Fruit fly (Drosophila melanogaster) whole organism, pupa: Measurements from ENCODE around the gene Scox.

Experiments
- CG10348 ChIP-seq: fragments of 200-800 bp; sonication (Bioruptor generic); IDR thresholded peaks from 2 replicates; pipeline ENCODE4 v1.3.6; 2022; ENCODE audit warnings: missing biosample characterization, missing genetic modification characterization
- CG12605 ChIP-seq: fragments of 200-800 bp; sonication (Bioruptor generic); IDR thresholded peaks from 2 replicates; pipeline ENCODE4 v1.3.6; 2022; ENCODE audit warnings: missing biosample characterization, missing genetic modification characterization
- CG13204 ChIP-seq: fragments of 200-800 bp; sonication (Bioruptor generic); optimal IDR thresholded peaks from 2 replicates; lab custom pipeline; 2018; ENCODE audit warnings: missing biosample characterization, mild to moderate bottlenecking, missing genetic modification characterization, moderate library complexity
- CG14655 ChIP-seq: fragments of 200-800 bp; sonication (Bioruptor generic); optimal IDR thresholded peaks from 3 replicates; lab custom pipeline; 2017; ENCODE audit warnings: mild to moderate bottlenecking, missing biosample characterization, missing genetic modification reagents, missing genetic modification characterization
- CG15710 ChIP-seq: fragments of 200-800 bp; sonication (Bioruptor generic); optimal IDR thresholded peaks from 2 replicates; lab custom pipeline; 2018; ENCODE audit warnings: missing biosample characterization, mild to moderate bottlenecking, missing genetic modification characterization, moderate library complexity
- CG17806 ChIP-seq: fragments of 200-800 bp; sonication (Bioruptor generic); optimal IDR thresholded peaks from 2 replicates; lab custom pipeline; 2018; ENCODE audit warnings: missing biosample characterization, mild to moderate bottlenecking, missing genetic modification characterization, moderate library complexity
- CG32121 ChIP-seq: fragments of 200-800 bp; sonication (Bioruptor generic); IDR thresholded peaks from 2 replicates; pipeline ENCODE4 v1.3.6; 2022; ENCODE audit warnings: missing biosample characterization, missing genetic modification characterization
- CG34367 ChIP-seq: fragments of 200-800 bp; sonication (Bioruptor generic); optimal IDR thresholded peaks from 2 replicates; lab custom pipeline; 2018; ENCODE audit warnings: missing biosample characterization, mild to moderate bottlenecking, missing genetic modification characterization
- CG4496 ChIP-seq: fragments of 200-800 bp; sonication (Bioruptor generic); IDR thresholded peaks from 3 replicates; pipeline ENCODE4 v1.3.6; 2022; ENCODE audit warnings: missing biosample characterization, missing genetic modification characterization
- CG8159 ChIP-seq: fragments of 200-800 bp; sonication (Bioruptor generic); optimal IDR thresholded peaks from 3 replicates; lab custom pipeline; 2018; ENCODE audit warnings: missing biosample characterization, mild to moderate bottlenecking, missing genetic modification characterization, moderate library complexity
- CG8301 ChIP-seq: fragments of 200-800 bp; sonication (Bioruptor generic); optimal IDR thresholded peaks from 2 replicates; lab custom pipeline; 2018; ENCODE audit warnings: missing biosample characterization, mild to moderate bottlenecking, missing genetic modification characterization
- CG9948 ChIP-seq: fragments of 200-800 bp; sonication (Bioruptor generic); optimal IDR thresholded peaks from 2 replicates; lab custom pipeline; 2018; ENCODE audit warnings: missing biosample characterization, mild to moderate bottlenecking, missing genetic modification characterization, moderate library complexity
- D1 ChIP-seq: fragments of 200-800 bp; sonication (Bioruptor generic); optimal IDR thresholded peaks from 2 replicates; lab custom pipeline; 2018; ENCODE audit warnings: missing biosample characterization, mild to moderate bottlenecking, missing genetic modification characterization, moderate library complexity
- EcR ChIP-seq: fragments of 200-800 bp; sonication (Bioruptor generic); optimal IDR thresholded peaks from 3 replicates; lab custom pipeline; 2019; ENCODE audit warnings: missing biosample characterization, missing genetic modification characterization, mild to moderate bottlenecking, moderate library complexity, missing genetic modification reagents
- Ets98B ChIP-seq: fragments of 200-800 bp; sonication (Bioruptor generic); IDR thresholded peaks from 2 replicates; pipeline ENCODE4 v1.3.6; 2022; ENCODE audit warnings: missing biosample characterization, missing genetic modification characterization
- Pif1A ChIP-seq: fragments of 200-800 bp; sonication (Bioruptor generic); optimal IDR thresholded peaks from 3 replicates; lab custom pipeline; 2016; ENCODE audit warnings: missing biosample characterization, missing genetic modification characterization
- Pif1B ChIP-seq: fragments of 200-800 bp; sonication (Bioruptor generic); optimal IDR thresholded peaks from 3 replicates; lab custom pipeline; 2016; ENCODE audit warnings: missing biosample characterization, missing genetic modification characterization
- Snoo ChIP-seq: fragments of 200-800 bp; sonication (Bioruptor generic); optimal IDR thresholded peaks from 3 replicates; lab custom pipeline; 2017; ENCODE audit warnings: missing biosample characterization, mild to moderate bottlenecking, missing genetic modification characterization, inconsistent platforms
- fd96Ca ChIP-seq: fragments of 200-800 bp; sonication (Bioruptor generic); IDR thresholded peaks from 3 replicates; pipeline ENCODE4 v1.3.6; 2022; ENCODE audit warnings: missing biosample characterization, missing genetic modification characterization
- gl ChIP-seq: fragments of 200-800 bp; sonication (Bioruptor generic); optimal IDR thresholded peaks from 2 replicates; lab custom pipeline; 2018; ENCODE audit warnings: missing biosample characterization, mild to moderate bottlenecking, missing genetic modification characterization
- rn ChIP-seq: fragments of 200-800 bp; sonication (Bioruptor generic); IDR thresholded peaks from 2 replicates; pipeline ENCODE4 v1.3.6; 2022; ENCODE audit warnings: missing biosample characterization, missing genetic modification characterization

Gene Scox

DNA sequence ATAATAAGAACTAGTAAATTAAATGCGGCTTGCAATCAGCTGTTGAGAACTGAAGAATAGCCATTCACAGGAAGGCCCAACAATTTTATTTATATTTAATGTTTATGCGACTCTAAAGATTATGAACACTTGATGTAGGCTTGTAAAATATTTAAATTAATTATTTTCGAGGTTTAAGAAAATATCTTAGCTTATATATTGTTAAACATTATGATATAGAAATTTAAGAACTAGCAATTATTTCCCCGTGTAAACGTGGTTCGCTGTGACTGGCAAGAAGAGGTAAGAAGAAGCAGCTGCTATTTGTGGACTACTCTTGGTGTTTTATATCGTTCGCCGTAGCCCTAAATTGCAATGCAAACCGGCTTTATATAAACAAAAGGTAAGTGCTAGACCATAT, 23.4 kb downstream of the Scox start, which contains the start of the genes mRpL24 and betaggt-I:
TSS of gene mRpL24 (minus strand) at position 62 of the 400 bp plus-strand sequence.
TSS of gene betaggt-I (plus strand) at position 280 of the 400 bp plus-strand sequence.
- peak; percentile 97 for TF ChIP-seq CG34367
- peak; percentile 97 for TF ChIP-seq CG17806 (tag; lab: Kevin White, UChicago)
- TF ChIP-seq CG15710 (tag; lab: Kevin White, UChicago), result peak; percentile 99
- TF ChIP-seq Ets98B (GFP tag; lab: Robert Waterston, UW), result peak; percentile 97
- peak; percentile 93 for TF ChIP-seq fd96Ca (GFP tag; lab: Robert Waterston, UW)
- peak; percentile 91 for TF ChIP-seq Pif1B (GFP tag; lab: Kevin White, UChicago)
- TF ChIP-seq CG10348 (GFP tag; lab: Robert Waterston, UW), result peak; percentile 90
- peak; percentile 98 for TF ChIP-seq CG14655 (GFP tag; lab: Kevin White, UChicago)
- peak; percentile 90 for TF ChIP-seq D1 (tag; lab: Kevin White, UChicago)
- peak; percentile 89 for TF ChIP-seq gl (tag; lab: Kevin White, UChicago)
- TF ChIP-seq CG8301 (tag; lab: Kevin White, UChicago), result peak; percentile 97
- TF ChIP-seq CG4496, result peak; percentile 99
- TF ChIP-seq CG32121 (GFP tag; lab: Robert Waterston, UW), result peak; percentile 97
- TF ChIP-seq Snoo (tag; lab: Kevin White, UChicago), result peak; percentile 96
- TF ChIP-seq CG9948 (tag; lab: Kevin White, UChicago), result peak; percentile 95
- peak; percentile 93 for TF ChIP-seq Pif1A (GFP tag; lab: Kevin White, UChicago)
- peak; percentile 97 for TF ChIP-seq CG8159 (tag; lab: Kevin White, UChicago)
- TF ChIP-seq CG13204, result no peak
- peak; percentile 98 for TF ChIP-seq CG12605
- peak; percentile 97 for TF ChIP-seq rn (GFP tag; lab: Robert Waterston, UW)
- no peak for TF ChIP-seq EcR (GFP tag; lab: Kevin White, UChicago)

- TF ChIP-seq CG8159 (tag; lab: Kevin White, UChicago), result peak; percentile 24
- TF ChIP-seq Snoo (tag; lab: Kevin White, UChicago), result no peak
- TF ChIP-seq D1 (tag; lab: Kevin White, UChicago), result no peak
Measured at dm6 chr2L:4942257-4942792, 26.4 kb downstream of the Scox start, which contains the start of gene synr. synr (plus strand) TSS chr2L:4942742.

- TF ChIP-seq rn (GFP tag; lab: Robert Waterston, UW), result no peak
- TF ChIP-seq, all 21 proteins: peak for 0
Measured at dm6 chr2L:4937060-4937459, 31.7 kb downstream of the Scox start, which contains the start of gene Sgs1. Sgs1 (plus strand) TSS chr2L:4937409.

- TF ChIP-seq CG14655 (GFP tag; lab: Kevin White, UChicago), result no peak
- TF ChIP-seq rn (GFP tag; lab: Robert Waterston, UW), result no peak
- peak; percentile 60; the same call in 1 of the 2 replicates for TF ChIP-seq CG12605
- TF ChIP-seq Pif1B (GFP tag; lab: Kevin White, UChicago), result no peak
- TF ChIP-seq CG13204, result no peak
- no peak for TF ChIP-seq gl (tag; lab: Kevin White, UChicago)
- TF ChIP-seq fd96Ca (GFP tag; lab: Robert Waterston, UW), result no peak
- TF ChIP-seq, all 21 proteins: peak for 1
Measured at dm6 chr2L:4936325-4936869, 32.3 kb downstream of the Scox start, which contains the start of gene hoe2. hoe2 (minus strand) TSS chr2L:4936450.

DNA sequence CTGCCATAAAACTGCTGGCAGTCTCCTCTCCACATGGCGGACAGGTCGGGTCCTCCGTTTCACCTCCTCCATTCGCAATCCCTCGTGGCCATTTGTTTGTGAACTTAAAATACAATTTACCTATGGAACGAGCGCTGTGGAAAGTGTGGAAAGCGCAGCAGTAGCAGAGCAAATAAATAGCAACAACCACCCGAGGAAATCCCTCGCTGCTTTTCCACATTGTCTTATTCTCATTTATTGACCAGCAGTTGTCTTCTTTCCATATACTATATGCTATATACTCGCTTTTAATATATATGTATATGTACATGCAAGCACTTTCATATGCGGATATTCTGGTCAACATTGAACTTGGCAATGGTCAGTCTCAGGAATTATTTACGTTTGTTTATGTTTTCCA, 36.5 kb downstream of the Scox start, which contains the start of gene hoe1:
TSS of gene hoe1 (minus strand) at position 101 of the 400 bp plus-strand sequence.
- TF ChIP-seq CG14655 (GFP tag; lab: Kevin White, UChicago) (no peak), Snoo (tag; lab: Kevin White, UChicago) (no peak), CG9948 (tag; lab: Kevin White, UChicago) (no peak), CG8159 (tag; lab: Kevin White, UChicago) (no peak), CG17806 (tag; lab: Kevin White, UChicago) (no peak), D1 (tag; lab: Kevin White, UChicago) (no peak), Pif1A (GFP tag; lab: Kevin White, UChicago) (no peak), gl (tag; lab: Kevin White, UChicago) (no peak), rn (GFP tag; lab: Robert Waterston, UW) (no peak), CG4496 (no peak), fd96Ca (GFP tag; lab: Robert Waterston, UW) (no peak)

DNA sequence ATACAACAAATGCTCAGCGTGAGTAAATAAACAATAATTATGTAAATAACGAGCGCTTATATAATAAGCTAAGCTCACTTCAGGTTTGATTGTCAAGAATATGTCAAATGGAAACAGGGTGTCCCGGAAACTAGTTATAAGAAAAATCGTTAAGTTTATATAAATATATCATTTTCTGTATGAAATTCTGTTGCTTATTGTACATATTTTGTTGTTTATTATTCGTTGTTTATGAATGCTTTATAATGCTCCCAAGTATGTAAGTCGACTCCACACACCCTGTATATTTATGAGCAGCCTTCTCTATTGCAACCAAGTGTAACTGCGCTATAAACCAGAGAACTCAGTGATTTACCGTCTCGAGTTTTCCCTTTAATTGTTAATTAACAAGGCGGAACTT, 38.2 kb downstream of the Scox start:
- no peak for TF ChIP-seq Pif1B (GFP tag; lab: Kevin White, UChicago)
- peak; percentile 35; the same call in 2 of the 3 replicates for TF ChIP-seq CG4496
- no peak for TF ChIP-seq CG34367
- TF ChIP-seq CG8159 (tag; lab: Kevin White, UChicago), result no peak
- peak; percentile 31; the same call in 1 of the 2 replicates for TF ChIP-seq CG32121 (GFP tag; lab: Robert Waterston, UW)
- TF ChIP-seq CG9948 (tag; lab: Kevin White, UChicago), result no peak
- TF ChIP-seq EcR (GFP tag; lab: Kevin White, UChicago), result no peak
- peak; percentile 14 for TF ChIP-seq CG14655 (GFP tag; lab: Kevin White, UChicago)
- no peak for TF ChIP-seq CG17806 (tag; lab: Kevin White, UChicago)
- no peak for TF ChIP-seq fd96Ca (GFP tag; lab: Robert Waterston, UW)
- TF ChIP-seq gl (tag; lab: Kevin White, UChicago), result no peak
- TF ChIP-seq CG8301 (tag; lab: Kevin White, UChicago), result no peak
- peak; percentile 54; the same call in 1 of the 2 replicates for TF ChIP-seq Ets98B (GFP tag; lab: Robert Waterston, UW)
- peak; percentile 57; the same call in 1 of the 2 replicates for TF ChIP-seq CG12605
